Worm (Caenorhabditis elegans) whole organism, L3 larva: ENCODE measurements around the gene pqn-92.

Experiments used
- ZK546.5 ChIP-seq: sonication (generic microtip); optimal IDR thresholded peaks from 2 replicates; lab custom pipeline; 2017; ENCODE audit warnings: missing biosample characterization, missing genetic modification characterization
- aly-2 ChIP-seq: fragments of 150-350 bp; optimal IDR thresholded peaks from 2 replicates; lab custom pipeline; 2014; ENCODE audit warnings: missing biosample characterization, missing genetic modification characterization
- ama-1 ChIP-seq: fragments of 150-350 bp; optimal IDR thresholded peaks from 2 replicates; lab custom pipeline; 2018
- ceh-16 ChIP-seq: sonication (generic microtip); optimal IDR thresholded peaks from 2 replicates; lab custom pipeline; 2017; ENCODE audit warnings: missing biosample characterization, missing genetic modification characterization
- ceh-28 ChIP-seq: fragments of 150-350 bp; optimal IDR thresholded peaks from 2 replicates; lab custom pipeline; 2014; ENCODE audit warnings: missing biosample characterization, missing genetic modification reagents, missing genetic modification characterization
- daf-12 ChIP-seq: fragments of 150-350 bp; optimal IDR thresholded peaks from 2 replicates; lab custom pipeline; 2014; ENCODE audit warnings: missing biosample characterization, missing genetic modification reagents, missing genetic modification characterization
- egl-27 ChIP-seq: sonication (generic microtip); optimal IDR thresholded peaks from 4 replicates; lab custom pipeline; 2017; ENCODE audit warnings: missing biosample characterization, missing genetic modification reagents, missing genetic modification characterization
- elt-3 ChIP-seq, 3 experiments: fragments of 150-350 bp in 1 of 3; sonication (generic microtip) in 2 of 3; optimal IDR thresholded peaks; 2 replicates in 2 of 3; 4 replicates in 1 of 3; lab custom pipeline; 2014 to 2017; ENCODE audit warnings: missing biosample characterization in 3 of 3, missing genetic modification characterization in 3 of 3
- lin-15B ChIP-seq: fragments of 150-350 bp; optimal IDR thresholded peaks from 2 replicates; lab custom pipeline; 2014; ENCODE audit warnings: missing biosample characterization, missing genetic modification characterization
- lin-39 ChIP-seq: fragments of 150-350 bp; optimal IDR thresholded peaks from 2 replicates; lab custom pipeline; 2018; ENCODE audit warnings: missing biosample characterization, missing genetic modification reagents, missing genetic modification characterization
- lsy-12 ChIP-seq: sonication (generic microtip); optimal IDR thresholded peaks from 2 replicates; lab custom pipeline; 2016; ENCODE audit warnings: mild to moderate bottlenecking, missing genetic modification characterization, missing compliant biosample characterization
- mml-1 ChIP-seq: fragments of 150-350 bp; sonication (generic microtip); optimal IDR thresholded peaks from 3 replicates; lab custom pipeline; 2014; ENCODE audit warnings: missing biosample characterization, missing genetic modification characterization
- nfya-1 ChIP-seq: sonication (generic microtip); optimal IDR thresholded peaks from 2 replicates; lab custom pipeline; 2017; ENCODE audit warnings: missing genetic modification characterization, mild to moderate bottlenecking, missing compliant biosample characterization, antibody characterized with exemption, moderate library complexity; ENCODE audit not compliant: insufficient read depth
- nhr-11 ChIP-seq: fragments of 150-350 bp; optimal IDR thresholded peaks from 2 replicates; lab custom pipeline; 2014; ENCODE audit warnings: missing biosample characterization, missing genetic modification characterization
- nhr-25 ChIP-seq: sonication (generic microtip); optimal IDR thresholded peaks from 2 replicates; lab custom pipeline; 2017; ENCODE audit warnings: missing biosample characterization, missing genetic modification characterization
- nhr-67 ChIP-seq: fragments of 150-350 bp; optimal IDR thresholded peaks from 2 replicates; lab custom pipeline; 2014; ENCODE audit warnings: missing biosample characterization, missing genetic modification characterization
- sea-2 ChIP-seq: fragments of 150-350 bp; sonication (generic microtip); optimal IDR thresholded peaks from 4 replicates; lab custom pipeline; 2014; ENCODE audit warnings: missing biosample characterization, missing genetic modification reagents, missing genetic modification characterization
- unc-62 ChIP-seq: fragments of 150-350 bp; sonication (generic microtip); optimal IDR thresholded peaks from 4 replicates; lab custom pipeline; 2014; ENCODE audit warnings: missing biosample characterization, missing genetic modification reagents, missing genetic modification characterization

The pqn-92 gene

DNA sequence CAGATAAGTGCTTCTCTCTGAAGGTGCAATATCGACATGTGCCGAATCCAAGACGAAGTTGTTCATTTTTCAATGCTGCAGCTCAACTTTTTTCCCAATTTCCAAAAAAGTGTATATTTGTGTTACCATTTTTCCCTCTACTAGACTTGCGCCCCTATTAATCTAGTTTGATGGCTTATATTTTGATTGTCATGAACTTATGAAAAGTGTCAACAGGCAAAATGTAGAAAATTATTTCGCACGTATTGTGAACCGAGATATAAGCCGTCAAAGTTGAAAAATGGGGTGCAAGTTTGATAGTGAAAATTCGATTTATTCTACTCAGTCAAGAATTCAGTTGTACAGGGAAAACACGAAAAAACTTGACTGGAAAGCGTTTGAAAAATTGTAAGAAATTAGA, 50.9 kb downstream of the pqn-92 start, which contains the start of gene Y75B8A.32:
Y75B8A.32 (minus strand) TSS at position 101 of the 400 bp plus-strand sequence.
- TF ChIP-seq unc-62 (GFP tag; lab: Kevin White, UChicago) (no peak), ceh-16 (tag; lab: Kevin White, UChicago) (no peak), sea-2 (GFP tag; lab: Kevin White, UChicago) (no peak), ceh-28 (tag; lab: Kevin White, UChicago) (no peak), ZK546.5 (no peak), nhr-25 (tag; lab: Kevin White, UChicago) (no peak), ama-1 (lab: Kevin White, UChicago) (no peak), nhr-67 (tag; lab: Kevin White, UChicago) (no peak)

DNA sequence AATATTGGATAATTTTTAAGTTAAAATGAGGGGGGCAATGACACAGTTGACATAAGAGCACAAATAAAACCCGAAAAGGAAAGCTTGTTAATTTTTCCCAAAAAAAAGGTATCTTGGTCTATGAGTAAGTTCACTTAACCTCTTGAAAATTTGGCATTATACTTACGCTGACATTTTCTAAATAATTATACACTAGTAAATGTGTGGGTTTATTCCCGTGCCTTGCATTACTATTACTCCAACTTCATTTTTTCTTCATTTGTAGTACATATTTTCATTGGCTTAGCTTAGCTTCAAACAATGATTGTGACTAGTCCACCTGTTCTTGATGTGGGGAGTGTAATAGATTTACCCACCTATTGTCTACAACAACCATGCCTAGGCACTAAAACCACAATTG, 51.7 kb downstream of the pqn-92 start, which contains the start of gene Y75B8A.34:
Y75B8A.34 (plus strand) TSS at position 301 of the 400 bp plus-strand sequence.
- TF ChIP-seq lin-15B (tag; lab: Kevin White, UChicago) (no peak), lin-39 (tag; lab: Kevin White, UChicago) (no peak), ceh-28 (tag; lab: Kevin White, UChicago) (no peak), nhr-11 (tag; lab: Kevin White, UChicago) (no peak), daf-12 (tag; lab: Kevin White, UChicago) (no peak), aly-2 (tag; lab: Kevin White, UChicago) (no peak), nhr-67 (tag; lab: Kevin White, UChicago) (no peak), mml-1 (tag; lab: Kevin White, UChicago) (no peak), nfya-1 (tag; lab: Kevin White, UChicago) (no peak), elt-3 (tag; optimal IDR thresholded peaks at IDR 0.05; lab: Kevin White, UChicago) (no peak), egl-27 (tag; lab: Kevin White, UChicago) (no peak), lsy-12 (tag; lab: Kevin White, UChicago) (no peak)
- TF ChIP-seq, all 47 proteins: peak for 0
